1 worm cellular context compared by ENCODE assay signal in genomic region chrIII:4414041-4414440, ce11.
TF ChIP-seq lines count a peak whose summit lies in the region.

No protein-coding gene starts in this region.

TF ChIP-seq in whole organism, L4 larva, 104 proteins besides CTCF, POLR2A, EP300 and RAD21 (continued from another document):
- TF ChIP-seq nhr-102 (tag; optimal IDR thresholded peaks at IDR 0.05; lab: Kevin White, UChicago) (peak; percentile 58), mes-2 (tag; optimal IDR thresholded peaks at IDR 0.05; lab: Kevin White, UChicago; ENCODE audit: poor library complexity, severe bottlenecking) (peak; percentile 67), ZK337.2 (GFP tag; IDR thresholded peaks at IDR 0.05; lab: Robert Waterston, UW) (peak; percentile 39; the same call in 1 of the 2 replicates), madf-9 (GFP tag; conservative IDR thresholded peaks at IDR 0.05; lab: Robert Waterston, UW) (peak; percentile 35; the same call in 1 of the 2 replicates), F10B5.3 (tag; optimal IDR thresholded peaks at IDR 0.05; lab: Kevin White, UChicago) (peak; percentile 15), D1046.2 (GFP tag; IDR thresholded peaks at IDR 0.05; lab: Robert Waterston, UW) (peak; percentile 63; the same call in 1 of the 2 replicates), F37D6.2 (tag; optimal IDR thresholded peaks at IDR 0.05; lab: Kevin White, UChicago) (peak; percentile 5), dmd-9 (GFP tag; IDR thresholded peaks at IDR 0.05; lab: Robert Waterston, UW) (peak; percentile 30; the same call in 1 of the 2 replicates), mep-1 (tag; optimal IDR thresholded peaks at IDR 0.05; lab: Kevin White, UChicago) (peak; percentile 56), T26A8.4 (GFP tag; IDR thresholded peaks at IDR 0.05; lab: Robert Waterston, UW) (peak; percentile 84), hlh-11 (tag; optimal IDR thresholded peaks at IDR 0.05; lab: Kevin White, UChicago) (peak; percentile 20), gei-8 (GFP tag; optimal IDR thresholded peaks at IDR 0.05; lab: Kevin White, UChicago) (peak; percentile 38), zfp-3 (GFP tag; conservative IDR thresholded peaks at IDR 0.05; lab: Robert Waterston, UW) (peak; percentile 74; the same call in 1 of the 2 replicates), lim-7 (GFP tag; IDR thresholded peaks at IDR 0.05; lab: Robert Waterston, UW) (peak; percentile 73), daf-8 (GFP tag; IDR thresholded peaks at IDR 0.05; lab: Robert Waterston, UW) (0 out of 2 replicates have a peak, but pooled peaks have one; percentile 16), rbr-2 (tag; optimal IDR thresholded peaks at IDR 0.05; lab: Kevin White, UChicago) (peak; percentile 65), hif-1 (tag; optimal IDR thresholded peaks at IDR 0.05; lab: Kevin White, UChicago) (peak in 1 of 2 experiments; percentile 38), Y75B8A.6 (GFP tag; IDR thresholded peaks at IDR 0.05; lab: Robert Waterston, UW) (0 out of 2 replicates have a peak, but pooled peaks have one; percentile 50), ztf-7 (tag; optimal IDR thresholded peaks at IDR 0.05; lab: Kevin White, UChicago) (peak; percentile 47), lin-38 (GFP tag; IDR thresholded peaks at IDR 0.05; lab: Robert Waterston, UW) (peak; percentile 80), dpl-1 (GFP tag; optimal IDR thresholded peaks at IDR 0.05; lab: Kevin White, UChicago) (peak; percentile 41), Y48G9A.11 (GFP tag; IDR thresholded peaks at IDR 0.05; lab: Robert Waterston, UW) (0 out of 2 replicates have a peak, but pooled peaks have one; percentile 39), spr-1 (tag; optimal IDR thresholded peaks at IDR 0.05; lab: Kevin White, UChicago) (peak; percentile 12), dmd-6 (GFP tag; IDR thresholded peaks at IDR 0.05; lab: Robert Waterston, UW) (peak; percentile 69), vab-7 (GFP tag; IDR thresholded peaks at IDR 0.05; lab: Robert Waterston, UW) (peak; percentile 68), F44E2.7 (GFP tag; IDR thresholded peaks at IDR 0.05; lab: Robert Waterston, UW) (peak; percentile 71; the same call in 1 of the 2 replicates), Y105C5A.15 (GFP tag; IDR thresholded peaks at IDR 0.05; lab: Robert Waterston, UW) (peak; percentile 79; the same call in 1 of the 2 replicates), madf-5 (GFP tag; IDR thresholded peaks at IDR 0.05; lab: Robert Waterston, UW) (0 out of 4 replicates have a peak, but pooled peaks have one; percentile 16 to 33), daf-16 (GFP tag; optimal IDR thresholded peaks at IDR 0.05; lab: Kevin White, UChicago) (peak in 1 of 2 experiments; percentile 13), daf-16 (tag; optimal IDR thresholded peaks at IDR 0.05; lab: Kevin White, UChicago) (peak; percentile 7), ctbp-1 (GFP tag; IDR thresholded peaks at IDR 0.05; lab: Robert Waterston, UW) (peak; percentile 75), egl-43 (GFP tag; IDR thresholded peaks at IDR 0.05; lab: Robert Waterston, UW) (peak; percentile 86), hmg-1.1 (GFP tag; IDR thresholded peaks at IDR 0.05; lab: Robert Waterston, UW) (peak; percentile 87)
